Worm (Caenorhabditis elegans): ENCODE results near the gene gap-2.

DNA sequence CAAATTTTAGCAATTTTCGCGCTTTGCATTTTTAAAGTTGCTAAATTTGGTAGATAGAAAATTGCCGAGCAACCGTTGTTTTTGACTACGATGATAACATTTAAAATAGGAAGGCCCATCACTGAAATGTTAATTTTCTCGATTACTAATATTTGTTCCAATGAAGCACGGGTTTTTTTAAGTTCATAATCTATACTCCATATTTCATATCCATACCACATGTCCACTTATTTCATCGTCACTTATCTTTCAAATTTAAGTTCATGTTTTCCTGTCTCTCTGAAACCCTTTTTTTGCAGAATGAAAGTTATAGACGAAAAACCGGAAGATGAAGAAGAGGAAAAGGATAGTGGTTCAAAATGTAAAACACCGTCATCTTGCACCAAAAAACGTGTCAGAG lies at the start of gene gap-2:
- no peak for TF ChIP-seq fos-1 (tag; optimal IDR thresholded peaks at IDR 0.05)
- no peak for TF ChIP-seq nhr-12 (tag; optimal IDR thresholded peaks at IDR 0.05)
- TF ChIP-seq ztf-11 (tag; optimal IDR thresholded peaks at IDR 0.05) = no peak
- no peak for TF ChIP-seq nhr-77 (tag; optimal IDR thresholded peaks at IDR 0.05)
